Fruit fly (Drosophila melanogaster): ENCODE data around the gene CG11068.

Gene CG11068

dm6 chrX:13980271-13980670 is 25.2 kb downstream of the CG11068 start:
- TF ChIP-seq psq (GFP tag; optimal IDR thresholded peaks at IDR 0.05) (peak; percentile 59), rgr (GFP tag; optimal IDR thresholded peaks at IDR 0.05) (no peak), CG32264 (GFP tag; optimal IDR thresholded peaks at IDR 0.05) (no peak)

- no peak for TF ChIP-seq Sp1 (GFP tag; optimal IDR thresholded peaks at IDR 0.05)
- peak; percentile 5 for TF ChIP-seq Dfd (GFP tag; optimal IDR thresholded peaks at IDR 0.05)
Measured at dm6 chrX:13983057-13983456, 28.0 kb downstream of the CG11068 start.

dm6 chrX:13986496-13986895 is 31.5 kb downstream of the CG11068 start:
- TF ChIP-seq Vsx2 (GFP tag; optimal IDR thresholded peaks at IDR 0.05; ENCODE audit: partially characterized antibody) (no peak), GATAd (GFP tag; optimal IDR thresholded peaks at IDR 0.05) (no peak), Abd-B (GFP tag; optimal IDR thresholded peaks at IDR 0.05) (no peak), h (GFP tag; optimal IDR thresholded peaks at IDR 0.05) (no peak), tai (GFP tag; optimal IDR thresholded peaks at IDR 0.05) (no peak), usp (GFP tag; optimal IDR thresholded peaks at IDR 0.05) (no peak), CG9705 (GFP tag; optimal IDR thresholded peaks at IDR 0.05) (no peak), Mio (GFP tag; optimal IDR thresholded peaks at IDR 0.05) (no peak), Hnf4 (GFP tag; optimal IDR thresholded peaks at IDR 0.05) (no peak), Hr83 (GFP tag; optimal IDR thresholded peaks at IDR 0.05; ENCODE audit: poor library complexity, severe bottlenecking) (peak; percentile 13), Hr78 (GFP tag; optimal IDR thresholded peaks at IDR 0.05) (no peak), Dfd (GFP tag; optimal IDR thresholded peaks at IDR 0.05) (peak; percentile 43), br (GFP tag; optimal IDR thresholded peaks at IDR 0.05) (no peak), Dif (GFP tag; optimal IDR thresholded peaks at IDR 0.05; ENCODE audit: partially characterized antibody) (peak; percentile 79), N (GFP tag; optimal IDR thresholded peaks at IDR 0.05) (peak; percentile 77), dmrt93B (GFP tag; optimal IDR thresholded peaks at IDR 0.05) (no peak), psq (GFP tag; optimal IDR thresholded peaks at IDR 0.05) (peak; percentile 26), OdsH (GFP tag; optimal IDR thresholded peaks at IDR 0.05) (no peak), fru (GFP tag; optimal IDR thresholded peaks at IDR 0.05) (no peak), dsf (GFP tag; optimal IDR thresholded peaks at IDR 0.05; ENCODE audit: borderline replicate concordance) (no peak), jim (GFP tag; optimal IDR thresholded peaks at IDR 0.05) (peak; percentile 13), lola (GFP tag; optimal IDR thresholded peaks at IDR 0.05) (no peak), pan (optimal IDR thresholded peaks at IDR 0.05) (no peak), dl (GFP tag; optimal IDR thresholded peaks at IDR 0.05; ENCODE audit: insufficient read depth in 1 of 2, partially characterized antibody in 2 of 2) (peak; percentile 64 to 78), sv (GFP tag; optimal IDR thresholded peaks at IDR 0.05) (no peak), HLH106 (tag; optimal IDR thresholded peaks at IDR 0.05) (no peak), woc (GFP tag; optimal IDR thresholded peaks at IDR 0.05) (no peak), Sp1 (GFP tag; optimal IDR thresholded peaks at IDR 0.05) (peak; percentile 56), ey (GFP tag; optimal IDR thresholded peaks at IDR 0.05) (no peak), CG32264 (GFP tag; optimal IDR thresholded peaks at IDR 0.05) (no peak), Rel (GFP tag; optimal IDR thresholded peaks at IDR 0.05) (no peak), Rel (tag; optimal IDR thresholded peaks at IDR 0.05) (peak; percentile 86), brk (GFP tag; optimal IDR thresholded peaks at IDR 0.05) (no peak), rgr (GFP tag; optimal IDR thresholded peaks at IDR 0.05) (no peak), sage (GFP tag; optimal IDR thresholded peaks at IDR 0.05) (no peak), foxo (GFP tag; optimal IDR thresholded peaks at IDR 0.05) (no peak), Myc (optimal IDR thresholded peaks at IDR 0.05) (no peak), Jra (GFP tag; optimal IDR thresholded peaks at IDR 0.05) (peak; percentile 27), CrebA (GFP tag; optimal IDR thresholded peaks at IDR 0.05; ENCODE audit: borderline replicate concordance) (no peak)
